Fruit fly (Drosophila melanogaster) whole organism, embryonic: Measurements from ENCODE around the gene Targ3.

Experiments used
- Bteb2 ChIP-seq: fragments of 200-800 bp; sonication (Bioruptor generic); optimal IDR thresholded peaks from 2 replicates; lab custom pipeline; 2016; ENCODE audit warnings: missing biosample characterization, missing genetic modification characterization
- C15 ChIP-seq: fragments of 200-800 bp; sonication (Bioruptor generic); IDR thresholded peaks from 3 replicates; pipeline ENCODE4 v1.3.6; 2022; ENCODE audit warnings: missing biosample characterization, missing genetic modification characterization
- CG11247 ChIP-seq: fragments of 200-800 bp; sonication (Bioruptor generic); IDR thresholded peaks from 2 replicates; pipeline ENCODE4 v1.3.6; 2022; ENCODE audit warnings: missing biosample characterization, missing genetic modification characterization
- CG11696 ChIP-seq: fragments of 200-800 bp; sonication (Bioruptor generic); IDR thresholded peaks from 2 replicates; pipeline ENCODE4 v1.3.6; 2022; ENCODE audit warnings: missing biosample characterization, missing genetic modification characterization
- CG11723 ChIP-seq: fragments of 200-800 bp; sonication (Bioruptor generic); optimal IDR thresholded peaks from 2 replicates; lab custom pipeline; 2017; ENCODE audit warnings: missing biosample characterization, mild to moderate bottlenecking, missing genetic modification characterization
- CG12071 ChIP-seq: fragments of 200-800 bp; sonication (Bioruptor generic); optimal IDR thresholded peaks from 3 replicates; lab custom pipeline; 2018; ENCODE audit warnings: missing biosample characterization, mild to moderate bottlenecking, missing genetic modification characterization
- CG12942 ChIP-seq: fragments of 200-800 bp; sonication (Bioruptor generic); optimal IDR thresholded peaks from 3 replicates; lab custom pipeline; 2016; ENCODE audit warnings: missing biosample characterization, missing genetic modification characterization
- CG1529 ChIP-seq: fragments of 200-800 bp; sonication (Bioruptor generic); optimal IDR thresholded peaks from 3 replicates; lab custom pipeline; 2018; ENCODE audit warnings: missing biosample characterization, missing genetic modification characterization
- CG18262 ChIP-seq: fragments of 200-800 bp; optimal IDR thresholded peaks from 3 replicates; lab custom pipeline; 2019; ENCODE audit warnings: missing biosample characterization, mild to moderate bottlenecking, missing genetic modification characterization, moderate library complexity
- CG2199 ChIP-seq: fragments of 200-800 bp; sonication (Bioruptor generic); IDR thresholded peaks from 3 replicates; pipeline ENCODE4 v1.3.6; 2022; ENCODE audit warnings: missing biosample characterization, missing genetic modification characterization
- CG2202 ChIP-seq: fragments of 200-800 bp; sonication (Bioruptor generic); optimal IDR thresholded peaks from 2 replicates; lab custom pipeline; 2018; ENCODE audit warnings: missing biosample characterization, mild to moderate bottlenecking, missing genetic modification characterization
- CG31441 ChIP-seq: fragments of 200-800 bp; sonication (Bioruptor generic); IDR thresholded peaks from 2 replicates; pipeline ENCODE4 v1.3.6; 2022; ENCODE audit warnings: missing biosample characterization, missing genetic modification characterization
- CG3163 ChIP-seq: fragments of 200-800 bp; sonication (Bioruptor generic); optimal IDR thresholded peaks from 3 replicates; lab custom pipeline; 2016; ENCODE audit warnings: missing biosample characterization, missing genetic modification characterization
- CG3838 ChIP-seq: fragments of 200-800 bp; sonication (Bioruptor generic); optimal IDR thresholded peaks from 3 replicates; lab custom pipeline; 2016; ENCODE audit warnings: missing biosample characterization, missing genetic modification characterization
- CG3995 ChIP-seq: fragments of 200-800 bp; sonication (Bioruptor generic); optimal IDR thresholded peaks from 3 replicates; lab custom pipeline; 2016; ENCODE audit warnings: missing biosample characterization, missing genetic modification characterization
- CG4820 ChIP-seq: fragments of 200-800 bp; sonication (Bioruptor generic); optimal IDR thresholded peaks from 3 replicates; lab custom pipeline; 2016; ENCODE audit warnings: missing biosample characterization, missing genetic modification characterization
- CG6689 ChIP-seq: fragments of 200-800 bp; sonication (Bioruptor generic); IDR thresholded peaks from 2 replicates; pipeline ENCODE4 v1.3.6; 2022; ENCODE audit warnings: missing biosample characterization, missing genetic modification characterization
- CG7786 ChIP-seq: fragments of 200-800 bp; sonication (Bioruptor generic); optimal IDR thresholded peaks from 2 replicates; lab custom pipeline; 2016; ENCODE audit warnings: missing biosample characterization, missing genetic modification characterization
- CG7987 ChIP-seq: fragments of 200-800 bp; sonication (Bioruptor generic); optimal IDR thresholded peaks from 2 replicates; lab custom pipeline; 2018; ENCODE audit warnings: missing biosample characterization, mild to moderate bottlenecking, missing genetic modification characterization, moderate library complexity
- CG8765 ChIP-seq: fragments of 200-800 bp; sonication (Bioruptor generic); IDR thresholded peaks from 2 replicates; pipeline ENCODE4 v1.3.6; 2022; ENCODE audit warnings: missing biosample characterization, missing genetic modification characterization
- CG8944 ChIP-seq: fragments of 200-800 bp; sonication (Bioruptor generic); optimal IDR thresholded peaks from 3 replicates; lab custom pipeline; 2016; ENCODE audit warnings: missing biosample characterization, missing genetic modification characterization
- Gsc ChIP-seq: fragments of 200-800 bp; sonication (Bioruptor generic); IDR thresholded peaks from 2 replicates; pipeline ENCODE4 v1.3.6; 2022; ENCODE audit warnings: missing biosample characterization, missing genetic modification characterization
- HmgZ ChIP-seq: fragments of 200-800 bp; sonication (Bioruptor generic); optimal IDR thresholded peaks from 2 replicates; lab custom pipeline; 2018; ENCODE audit warnings: missing biosample characterization, mild to moderate bottlenecking, missing genetic modification characterization
- Hmr ChIP-seq: fragments of 200-800 bp; sonication (Bioruptor generic); optimal IDR thresholded peaks from 3 replicates; lab custom pipeline; 2017; ENCODE audit warnings: mild to moderate bottlenecking, missing biosample characterization, missing genetic modification reagents, missing genetic modification characterization
- Myb ChIP-seq: fragments of 200-800 bp; sonication (Bioruptor generic); optimal IDR thresholded peaks from 2 replicates; lab custom pipeline; 2016; ENCODE audit warnings: missing biosample characterization, missing genetic modification characterization
- NC2α ChIP-seq: fragments of 200-800 bp; sonication (Bioruptor generic); optimal IDR thresholded peaks from 2 replicates; lab custom pipeline; 2016; ENCODE audit warnings: missing biosample characterization, missing genetic modification characterization
- Oaz ChIP-seq: fragments of 200-800 bp; sonication (Bioruptor generic); IDR thresholded peaks from 2 replicates; pipeline ENCODE4 v1.3.6; 2022; ENCODE audit warnings: missing biosample characterization, missing genetic modification characterization
- Oli ChIP-seq: fragments of 200-800 bp; sonication (Bioruptor generic); optimal IDR thresholded peaks from 2 replicates; lab custom pipeline; 2018; ENCODE audit warnings: missing biosample characterization, mild to moderate bottlenecking, missing genetic modification characterization, moderate library complexity
- Sox100B ChIP-seq: fragments of 200-800 bp; sonication (Bioruptor generic); optimal IDR thresholded peaks from 3 replicates; lab custom pipeline; 2018; ENCODE audit warnings: missing biosample characterization, mild to moderate bottlenecking, missing genetic modification characterization
- Spps ChIP-seq: fragments of 200-800 bp; sonication (Bioruptor generic); optimal IDR thresholded peaks from 2 replicates; lab custom pipeline; 2018; ENCODE audit warnings: missing biosample characterization, mild to moderate bottlenecking, missing genetic modification characterization
- abd-A ChIP-seq: fragments of 200-800 bp; sonication (Bioruptor generic); optimal IDR thresholded peaks from 3 replicates; lab custom pipeline; 2019; ENCODE audit warnings: missing biosample characterization, mild to moderate bottlenecking, missing genetic modification characterization, moderate library complexity
- ato ChIP-seq: fragments of 200-800 bp; sonication (Bioruptor generic); IDR thresholded peaks from 2 replicates; pipeline ENCODE4 v1.3.6; 2022; ENCODE audit warnings: missing biosample characterization, missing genetic modification characterization; ENCODE audit not compliant: partially characterized antibody
- az2 ChIP-seq: fragments of 200-800 bp; sonication (Bioruptor generic); optimal IDR thresholded peaks from 3 replicates; lab custom pipeline; 2016; ENCODE audit warnings: missing biosample characterization, missing genetic modification characterization
- br ChIP-seq: fragments of >200 bp; optimal IDR thresholded peaks from 2 replicates; lab custom pipeline; 2017
- da ChIP-seq: fragments of 200-800 bp; sonication (Bioruptor generic); optimal IDR thresholded peaks from 2 replicates; lab custom pipeline; 2016; ENCODE audit warnings: missing biosample characterization, missing genetic modification characterization
- fd64A ChIP-seq: fragments of 200-800 bp; sonication (Bioruptor generic); optimal IDR thresholded peaks from 3 replicates; lab custom pipeline; 2018; ENCODE audit warnings: missing biosample characterization, mild to moderate bottlenecking, missing genetic modification characterization
- fru ChIP-seq: fragments of >200 bp; optimal IDR thresholded peaks from 2 replicates; lab custom pipeline; 2017
- ftz-f1 ChIP-seq: fragments of 200-800 bp; sonication (Bioruptor generic); optimal IDR thresholded peaks from 2 replicates; lab custom pipeline; 2016; ENCODE audit warnings: missing biosample characterization, missing genetic modification characterization
- gce ChIP-seq: fragments of 200-800 bp; sonication (Bioruptor generic); IDR thresholded peaks from 3 replicates; pipeline ENCODE4 v1.3.6; 2022; ENCODE audit warnings: missing biosample characterization, missing genetic modification characterization
- gro ChIP-seq: fragments of 200-800 bp; sonication (Bioruptor generic); optimal IDR thresholded peaks from 2 replicates; lab custom pipeline; 2016; ENCODE audit warnings: missing biosample characterization, missing genetic modification characterization
- gt ChIP-seq: fragments of 200-800 bp; sonication (Bioruptor generic); IDR thresholded peaks from 2 replicates; pipeline ENCODE4 v1.3.6; 2022; ENCODE audit warnings: missing biosample characterization, missing genetic modification characterization
- her ChIP-seq: fragments of 200-800 bp; sonication (Bioruptor generic); optimal IDR thresholded peaks from 2 replicates; lab custom pipeline; 2016; ENCODE audit warnings: missing biosample characterization, missing genetic modification characterization
- inv ChIP-seq: fragments of 200-800 bp; sonication (Bioruptor generic); IDR thresholded peaks from 2 replicates; pipeline ENCODE4 v1.3.6; 2022; ENCODE audit warnings: missing biosample characterization, missing genetic modification characterization; ENCODE audit not compliant: partially characterized antibody
- lilli ChIP-seq: fragments of 200-800 bp; sonication (Bioruptor generic); optimal IDR thresholded peaks from 3 replicates; lab custom pipeline; 2016; ENCODE audit warnings: missing biosample characterization, missing genetic modification characterization
- odd ChIP-seq: fragments of 200-800 bp; sonication (Bioruptor generic); optimal IDR thresholded peaks from 2 replicates; lab custom pipeline; 2017; ENCODE audit warnings: missing biosample characterization, mild to moderate bottlenecking, missing genetic modification characterization
- p53 ChIP-seq: fragments of 200-800 bp; sonication (Bioruptor generic); optimal IDR thresholded peaks from 2 replicates; lab custom pipeline; 2016; ENCODE audit warnings: missing biosample characterization, missing genetic modification characterization
- pum ChIP-seq: fragments of 200-800 bp; sonication (Bioruptor generic); optimal IDR thresholded peaks from 2 replicates; lab custom pipeline; 2016; ENCODE audit warnings: missing biosample characterization, missing genetic modification characterization
- pzg ChIP-seq: fragments of 200-800 bp; sonication (Bioruptor generic); optimal IDR thresholded peaks from 3 replicates; lab custom pipeline; 2018; ENCODE audit warnings: missing biosample characterization, mild to moderate bottlenecking, missing genetic modification characterization, moderate library complexity
- sob ChIP-seq: fragments of 200-800 bp; sonication (Bioruptor generic); IDR thresholded peaks from 2 replicates; pipeline ENCODE4 v1.3.6; 2022; ENCODE audit warnings: missing biosample characterization, missing genetic modification characterization
- tx ChIP-seq: fragments of 200-800 bp; sonication (Bioruptor generic); optimal IDR thresholded peaks from 2 replicates; lab custom pipeline; 2016; ENCODE audit warnings: missing biosample characterization, missing genetic modification characterization
- vfl ChIP-seq: fragments of 200-800 bp; sonication (Bioruptor generic); optimal IDR thresholded peaks from 2 replicates; lab custom pipeline; 2016; ENCODE audit warnings: missing biosample characterization, missing genetic modification characterization

Targ3 gene

dm6 chr3L:21172527-21173253 lies 23.9 kb upstream of the Targ3 start, which contains the start of the genes chb and AsnS (continued):
- peak; percentile 40 for TF ChIP-seq Myb (GFP tag; lab: Kevin White, UChicago)
- peak; percentile 91 for TF ChIP-seq CG18262 (tag; lab: Kevin White, UChicago)
- peak; percentile 27 for TF ChIP-seq her (GFP tag; lab: Kevin White, UChicago)
- peak; percentile 89 for TF ChIP-seq sob (GFP tag; lab: Robert Waterston, UW)
- peak; percentile 27 for TF ChIP-seq CG3838 (GFP tag; lab: Kevin White, UChicago)
- TF ChIP-seq CG2199 (GFP tag; lab: Robert Waterston, UW), result peak; percentile 89; the same call in 2 of the 3 replicates
- peak; percentile 91 for TF ChIP-seq C15 (GFP tag; lab: Robert Waterston, UW)
- TF ChIP-seq CG12071 (GFP tag; lab: Kevin White, UChicago), result peak; percentile 83
- TF ChIP-seq CG11723 (GFP tag; lab: Kevin White, UChicago), result peak; percentile 55
- no peak for TF ChIP-seq abd-A (tag; lab: Kevin White, UChicago)
- TF ChIP-seq fru (lab: Kevin White, UChicago), result no peak
- peak; percentile 5 for TF ChIP-seq p53
- TF ChIP-seq Sox100B (GFP tag; lab: Kevin White, UChicago), result peak; percentile 88
- peak; percentile 50 for TF ChIP-seq gro (GFP tag; lab: Kevin White, UChicago)
- no peak for TF ChIP-seq pzg (GFP tag; lab: Kevin White, UChicago)
- peak; percentile 41 for TF ChIP-seq CG7786 (GFP tag; lab: Kevin White, UChicago)
- peak; percentile 88 for TF ChIP-seq Hmr
- peak; percentile 39 for TF ChIP-seq vfl
- peak; percentile 73 for TF ChIP-seq CG1529 (GFP tag; lab: Kevin White, UChicago)
- peak; percentile 87 for TF ChIP-seq gce (GFP tag; lab: Robert Waterston, UW)
- no peak for TF ChIP-seq br (lab: Kevin White, UChicago)
- TF ChIP-seq fd64A (GFP tag; lab: Kevin White, UChicago), result peak; percentile 7
- peak; percentile 85 for TF ChIP-seq lilli (GFP tag; lab: Kevin White, UChicago)
- TF ChIP-seq da (GFP tag; lab: Kevin White, UChicago), result no peak
- TF ChIP-seq CG11247, result peak; percentile 87
- peak; percentile 66 for TF ChIP-seq Spps
- TF ChIP-seq pum (GFP tag; lab: Kevin White, UChicago), result peak; percentile 61
- peak; percentile 93 for TF ChIP-seq HmgZ (tag; lab: Kevin White, UChicago)
- no peak for TF ChIP-seq inv (GFP tag; lab: Robert Waterston, UW)
- peak; percentile 82 for TF ChIP-seq az2 (GFP tag; lab: Kevin White, UChicago)
- peak; percentile 85 for TF ChIP-seq CG4820 (GFP tag; lab: Kevin White, UChicago)
- TF ChIP-seq ftz-f1 (GFP tag; lab: Kevin White, UChicago), result no peak
- no peak for TF ChIP-seq ato
- TF ChIP-seq odd, result peak; percentile 83
- TF ChIP-seq CG8944 (GFP tag; lab: Kevin White, UChicago), result peak; percentile 59
- TF ChIP-seq Gsc (GFP tag; lab: Robert Waterston, UW), result peak; percentile 50
- TF ChIP-seq CG11696 (GFP tag; lab: Robert Waterston, UW), result peak; percentile 82
- TF ChIP-seq NC2α, result peak; percentile 20
- TF ChIP-seq CG12942, result peak; percentile 68
- TF ChIP-seq CG6689 (GFP tag; lab: Robert Waterston, UW), result peak; percentile 92
- peak; percentile 55 for TF ChIP-seq tx (GFP tag; lab: Kevin White, UChicago)
- TF ChIP-seq CG3163 (GFP tag; lab: Kevin White, UChicago), result no peak
- peak; percentile 67 for TF ChIP-seq CG2202
- TF ChIP-seq gt, result peak; percentile 58
- TF ChIP-seq CG31441 (GFP tag; lab: Robert Waterston, UW), result peak; percentile 88
- TF ChIP-seq CG3995 (GFP tag; lab: Kevin White, UChicago), result peak; percentile 56
- peak; percentile 74 for TF ChIP-seq CG7987 (GFP tag; lab: Kevin White, UChicago)
- TF ChIP-seq Bteb2 (GFP tag; lab: Kevin White, UChicago), result peak; percentile 88
- TF ChIP-seq Oli (tag; lab: Kevin White, UChicago), result peak; percentile 94
- peak; percentile 88 for TF ChIP-seq Oaz (GFP tag; lab: Robert Waterston, UW)
- peak; percentile 29; the same call in 1 of the 2 replicates for TF ChIP-seq CG8765
